Fruit fly (Drosophila melanogaster): Measurements from ENCODE around the gene CG34355.
A peak's percentile ranks its signal among the peaks of the same experiment; 100 is the strongest.

The CG34355 gene

dm6 chr3R:23760219-23761018, 43.2 kb upstream of the CG34355 start, which contains the start of gene SdhD (continued):
- TF ChIP-seq CG9797 (GFP tag; optimal IDR thresholded peaks at IDR 0.05) (no peak), sqz (GFP tag; optimal IDR thresholded peaks at IDR 0.05) (no peak), hth (optimal IDR thresholded peaks at IDR 0.05) (no peak), CG8281 (tag; optimal IDR thresholded peaks at IDR 0.05) (no peak), Ets97D (GFP tag; optimal IDR thresholded peaks at IDR 0.05) (peak; percentile 13), CG15073 (GFP tag; optimal IDR thresholded peaks at IDR 0.05) (peak; percentile 99), CG1603 (tag; optimal IDR thresholded peaks at IDR 0.05) (peak; percentile 85), jigr1 (GFP tag; IDR thresholded peaks at IDR 0.05) (no peak), ac (GFP tag; optimal IDR thresholded peaks at IDR 0.05) (no peak), lov (optimal IDR thresholded peaks at IDR 0.05) (no peak), lov (GFP tag; IDR thresholded peaks at IDR 0.05) (no peak), CG5245 (GFP tag; optimal IDR thresholded peaks at IDR 0.05) (no peak), insv (GFP tag; optimal IDR thresholded peaks at IDR 0.05) (no peak), gfzf (GFP tag; optimal IDR thresholded peaks at IDR 0.05) (peak; percentile 10), kni (GFP tag; optimal IDR thresholded peaks at IDR 0.05) (no peak), gce (GFP tag; IDR thresholded peaks at IDR 0.05) (no peak), eyg (GFP tag; optimal IDR thresholded peaks at IDR 0.05) (no peak), run (tag; optimal IDR thresholded peaks at IDR 0.05) (no peak), CG8290 (GFP tag; optimal IDR thresholded peaks at IDR 0.05) (no peak), CG8290 (tag; optimal IDR thresholded peaks at IDR 0.05) (peak in 1 of 2 experiments; percentile 67), Atf3 (GFP tag; optimal IDR thresholded peaks at IDR 0.05) (no peak), crp (GFP tag; optimal IDR thresholded peaks at IDR 0.05) (peak in 1 of 2 experiments; percentile 75), Asciz (GFP tag; optimal IDR thresholded peaks at IDR 0.05) (no peak), nerfin-2 (GFP tag; IDR thresholded peaks at IDR 0.05; ENCODE audit: partially characterized antibody) (peak; percentile 39; the same call in 1 of the 2 replicates), psq (GFP tag; optimal IDR thresholded peaks at IDR 0.05) (no peak), tx (GFP tag; optimal IDR thresholded peaks at IDR 0.05) (no peak), CG4424 (GFP tag; optimal IDR thresholded peaks at IDR 0.05) (no peak), luna (GFP tag; optimal IDR thresholded peaks at IDR 0.05) (no peak), CG8388 (GFP tag; optimal IDR thresholded peaks at IDR 0.05) (no peak), CG6765 (GFP tag; optimal IDR thresholded peaks at IDR 0.05) (no peak), slou (GFP tag; optimal IDR thresholded peaks at IDR 0.05) (no peak), lola (GFP tag; optimal IDR thresholded peaks at IDR 0.05) (no peak), tap (tag; optimal IDR thresholded peaks at IDR 0.05) (no peak), ci (GFP tag; IDR thresholded peaks at IDR 0.05) (peak; percentile 50; the same call in 1 of the 3 replicates), CG43689 (GFP tag; IDR thresholded peaks at IDR 0.05) (no peak), Max (GFP tag; optimal IDR thresholded peaks at IDR 0.05) (no peak), CG13123 (GFP tag; optimal IDR thresholded peaks at IDR 0.05) (no peak), Awh (GFP tag; IDR thresholded peaks at IDR 0.05) (no peak), CG12236 (GFP tag; optimal IDR thresholded peaks at IDR 0.05) (no peak), CG17568 (GFP tag; optimal IDR thresholded peaks at IDR 0.05) (no peak), Ptx1 (GFP tag; IDR thresholded peaks at IDR 0.05) (no peak), D19B (GFP tag; optimal IDR thresholded peaks at IDR 0.05) (no peak), toy (GFP tag; IDR thresholded peaks at IDR 0.05) (no peak), CG14014 (GFP tag; IDR thresholded peaks at IDR 0.05) (peak; percentile 7; the same call in 1 of the 2 replicates), Poxn (GFP tag; IDR thresholded peaks at IDR 0.05) (no peak), Dad (GFP tag; optimal IDR thresholded peaks at IDR 0.05) (no peak), CG1832 (GFP tag; optimal IDR thresholded peaks at IDR 0.05) (no peak), ERR (GFP tag; optimal IDR thresholded peaks at IDR 0.05) (no peak), chif (GFP tag; optimal IDR thresholded peaks at IDR 0.05) (no peak), CG5180 (GFP tag; optimal IDR thresholded peaks at IDR 0.05) (no peak), sr (GFP tag; IDR thresholded peaks at IDR 0.05) (no peak)

All from whole organism, embryonic.